Fruit fly (Drosophila melanogaster) whole organism, adult: ENCODE measurements around the gene mwh.

Source experiments
- CG11617 ChIP-seq: fragments of 200-800 bp; sonication (Bioruptor generic); optimal IDR thresholded peaks from 2 replicates; lab custom pipeline; 2017; ENCODE audit warnings: mild to moderate bottlenecking, missing biosample characterization, missing genetic modification reagents, missing genetic modification characterization
- CG12768 ChIP-seq: fragments of 200-800 bp; sonication (Bioruptor generic); optimal IDR thresholded peaks from 2 replicates; lab custom pipeline; 2017; ENCODE audit warnings: missing biosample characterization, missing genetic modification characterization, mild to moderate bottlenecking, moderate library complexity, missing genetic modification reagents
- CG14711 ChIP-seq: fragments of 200-800 bp; sonication (Bioruptor generic); optimal IDR thresholded peaks from 2 replicates; lab custom pipeline; 2018; ENCODE audit warnings: missing biosample characterization, mild to moderate bottlenecking, missing genetic modification characterization, moderate library complexity
- CG1620 ChIP-seq: fragments of 200-800 bp; sonication (Bioruptor generic); optimal IDR thresholded peaks from 2 replicates; lab custom pipeline; 2016; ENCODE audit warnings: missing biosample characterization, missing genetic modification characterization
- CG33017 ChIP-seq: fragments of 200-800 bp; sonication (Bioruptor generic); optimal IDR thresholded peaks from 2 replicates; lab custom pipeline; 2018; ENCODE audit warnings: missing biosample characterization, mild to moderate bottlenecking, missing genetic modification characterization, moderate library complexity
- CG5204 ChIP-seq: fragments of 200-800 bp; sonication (Bioruptor generic); optimal IDR thresholded peaks from 2 replicates; lab custom pipeline; 2016; ENCODE audit warnings: missing biosample characterization, missing genetic modification characterization
- CG7045 ChIP-seq: fragments of 200-800 bp; sonication (Bioruptor generic); optimal IDR thresholded peaks from 2 replicates; lab custom pipeline; 2017; ENCODE audit warnings: missing biosample characterization, mild to moderate bottlenecking, missing genetic modification characterization
- CG7101 ChIP-seq: fragments of 200-800 bp; sonication (Bioruptor generic); optimal IDR thresholded peaks from 2 replicates; lab custom pipeline; 2018; ENCODE audit warnings: missing biosample characterization, mild to moderate bottlenecking, missing genetic modification characterization, moderate library complexity
- Clk ChIP-seq: fragments of 200-800 bp; sonication (Bioruptor generic); optimal IDR thresholded peaks from 2 replicates; lab custom pipeline; 2017; ENCODE audit warnings: missing biosample characterization, missing genetic modification characterization
- Crg-1 ChIP-seq: fragments of 200-800 bp; sonication (Bioruptor generic); optimal IDR thresholded peaks from 2 replicates; lab custom pipeline; 2016; ENCODE audit warnings: missing biosample characterization, missing genetic modification characterization
- Hr96 ChIP-seq: fragments of 200-800 bp; sonication (Bioruptor generic); optimal IDR thresholded peaks from 2 replicates; lab custom pipeline; 2016; ENCODE audit warnings: missing biosample characterization, missing genetic modification characterization
- Mnt ChIP-seq: fragments of 200-800 bp; sonication (Bioruptor generic); optimal IDR thresholded peaks from 2 replicates; lab custom pipeline; 2016; ENCODE audit warnings: missing biosample characterization, mild to moderate bottlenecking, missing genetic modification characterization
- bab1 ChIP-seq: fragments of 200-800 bp; sonication (Bioruptor generic); optimal IDR thresholded peaks from 3 replicates; lab custom pipeline; 2019; ENCODE audit warnings: missing biosample characterization, mild to moderate bottlenecking, missing genetic modification characterization, moderate library complexity
- cic ChIP-seq: fragments of 200-800 bp; sonication (Bioruptor generic); optimal IDR thresholded peaks from 2 replicates; lab custom pipeline; 2017; ENCODE audit warnings: missing biosample characterization, mild to moderate bottlenecking, missing genetic modification characterization, moderate library complexity
- cnc ChIP-seq, 2 experiments: fragments of >200 bp; optimal IDR thresholded peaks; 2 replicates each; lab custom pipeline; 2017
- kay ChIP-seq: fragments of 200-800 bp; sonication (Bioruptor generic); peaks from one replicate; lab custom pipeline; 2016; ENCODE audit warnings: missing biosample characterization, missing genetic modification characterization, borderline replicate concordance
- ovo ChIP-seq: fragments of 200-800 bp; sonication (Bioruptor generic); optimal IDR thresholded peaks from 2 replicates; lab custom pipeline; 2016; ENCODE audit warnings: missing biosample characterization, missing genetic modification characterization
- pad ChIP-seq: fragments of 200-800 bp; sonication (Bioruptor generic); optimal IDR thresholded peaks from 3 replicates; lab custom pipeline; 2017; ENCODE audit warnings: missing biosample characterization, missing genetic modification characterization, mild to moderate bottlenecking, moderate library complexity, missing genetic modification reagents
- tj ChIP-seq: fragments of 200-800 bp; sonication (Bioruptor generic); optimal IDR thresholded peaks from 3 replicates; lab custom pipeline; 2017; ENCODE audit warnings: missing biosample characterization, mild to moderate bottlenecking, missing genetic modification characterization, moderate library complexity
- toe ChIP-seq: fragments of 200-800 bp; sonication (Bioruptor generic); optimal IDR thresholded peaks from 2 replicates; lab custom pipeline; 2016; ENCODE audit warnings: missing biosample characterization, missing genetic modification characterization

The mwh gene

dm6 chr3L:1166945-1167913 is 33.4 kb upstream of the mwh start:
- TF ChIP-seq Hr96 (GFP tag; lab: Kevin White, UChicago) (no peak), cic (GFP tag; lab: Kevin White, UChicago) (no peak), CG1620 (no peak), pad (no peak), CG7101 (tag; lab: Kevin White, UChicago) (no peak), CG7045 (GFP tag; lab: Kevin White, UChicago) (no peak), CG5204 (no peak), Clk (no peak), ovo (GFP tag; lab: Kevin White, UChicago) (no peak)

- TF ChIP-seq cnc (optimal IDR thresholded peaks at IDR 0.05; lab: Kevin White, UChicago) (no peak), tj (GFP tag; lab: Kevin White, UChicago) (no peak), pad (no peak)
These were observed 32.1 kb upstream of the mwh start for dm6 chr3L:1168445-1168844.

dm6 chr3L:1169617-1170016 is 31.0 kb upstream of the mwh start:
- TF ChIP-seq CG7045 (GFP tag; lab: Kevin White, UChicago): peak; percentile 8
- TF ChIP-seq pad: no peak
- TF ChIP-seq toe: no peak
- peak; percentile 27 for TF ChIP-seq cic (GFP tag; lab: Kevin White, UChicago)
- no peak for TF ChIP-seq Crg-1

- TF ChIP-seq CG7101 (tag; lab: Kevin White, UChicago): no peak
- TF ChIP-seq CG7045 (GFP tag; lab: Kevin White, UChicago): no peak
- TF ChIP-seq CG14711 (tag; lab: Kevin White, UChicago): no peak
- no peak for TF ChIP-seq kay (GFP tag; lab: Kevin White, UChicago)
- TF ChIP-seq toe: no peak
- TF ChIP-seq tj (GFP tag; lab: Kevin White, UChicago): no peak
- TF ChIP-seq CG5204: no peak
- TF ChIP-seq pad: no peak
- no peak for TF ChIP-seq CG12768
- no peak for TF ChIP-seq Mnt
- no peak for TF ChIP-seq bab1 (GFP tag; lab: Kevin White, UChicago)
- no peak for TF ChIP-seq Crg-1
- TF ChIP-seq CG1620: no peak
- no peak for TF ChIP-seq Hr96 (GFP tag; lab: Kevin White, UChicago)
These were observed 30.0 kb upstream of the mwh start for dm6 chr3L:1170611-1171010.

dm6 chr3L:1172858-1173257 is 27.7 kb upstream of the mwh start:
- no peak for TF ChIP-seq bab1 (GFP tag; lab: Kevin White, UChicago)
- TF ChIP-seq kay (GFP tag; lab: Kevin White, UChicago): no peak
- no peak for TF ChIP-seq CG33017
- no peak for TF ChIP-seq toe
- no peak for TF ChIP-seq Clk
- no peak for TF ChIP-seq CG14711 (tag; lab: Kevin White, UChicago)
- TF ChIP-seq CG5204: no peak
- no peak for TF ChIP-seq cnc (optimal IDR thresholded peaks at IDR 0.05; lab: Kevin White, UChicago)
- no peak for TF ChIP-seq pad
- TF ChIP-seq CG11617 (GFP tag; lab: Kevin White, UChicago): no peak
- TF ChIP-seq CG7101 (tag; lab: Kevin White, UChicago): no peak
- TF ChIP-seq CG7045 (GFP tag; lab: Kevin White, UChicago): no peak
- TF ChIP-seq cic (GFP tag; lab: Kevin White, UChicago): no peak
- no peak for TF ChIP-seq ovo (GFP tag; lab: Kevin White, UChicago)
- TF ChIP-seq CG1620: no peak
- TF ChIP-seq Crg-1: no peak
- no peak for TF ChIP-seq Hr96 (GFP tag; lab: Kevin White, UChicago)
- no peak for TF ChIP-seq CG12768
- TF ChIP-seq Mnt: no peak
- TF ChIP-seq tj (GFP tag; lab: Kevin White, UChicago): no peak

dm6 chr3L:1176515-1176914 is 24.1 kb upstream of the mwh start:
- no peak for TF ChIP-seq pad

- no peak for TF ChIP-seq Hr96 (GFP tag; lab: Kevin White, UChicago)
- TF ChIP-seq tj (GFP tag; lab: Kevin White, UChicago): no peak
- TF ChIP-seq CG14711 (tag; lab: Kevin White, UChicago): peak; percentile 2
- no peak for TF ChIP-seq pad
- no peak for TF ChIP-seq CG33017
- TF ChIP-seq bab1 (GFP tag; lab: Kevin White, UChicago): no peak
- TF ChIP-seq CG1620: no peak
- TF ChIP-seq ovo (GFP tag; lab: Kevin White, UChicago): no peak
- TF ChIP-seq Crg-1: no peak
- no peak for TF ChIP-seq kay (GFP tag; lab: Kevin White, UChicago)
- TF ChIP-seq CG5204: no peak
- TF ChIP-seq cic (GFP tag; lab: Kevin White, UChicago): peak; percentile 55
- no peak for TF ChIP-seq toe
- no peak for TF ChIP-seq CG7045 (GFP tag; lab: Kevin White, UChicago)
- no peak for TF ChIP-seq CG12768
- TF ChIP-seq CG7101 (tag; lab: Kevin White, UChicago): peak; percentile 1
- TF ChIP-seq cnc (optimal IDR thresholded peaks at IDR 0.05; lab: Kevin White, UChicago): no peak
These were observed 23.5 kb upstream of the mwh start, which contains the start of gene bab2 for dm6 chr3L:1177085-1177484. Gene bab2 (minus strand): TSS chr3L:1177276.
